Worm (Caenorhabditis elegans): ENCODE data around the gene Y111B2A.2.

DNA sequence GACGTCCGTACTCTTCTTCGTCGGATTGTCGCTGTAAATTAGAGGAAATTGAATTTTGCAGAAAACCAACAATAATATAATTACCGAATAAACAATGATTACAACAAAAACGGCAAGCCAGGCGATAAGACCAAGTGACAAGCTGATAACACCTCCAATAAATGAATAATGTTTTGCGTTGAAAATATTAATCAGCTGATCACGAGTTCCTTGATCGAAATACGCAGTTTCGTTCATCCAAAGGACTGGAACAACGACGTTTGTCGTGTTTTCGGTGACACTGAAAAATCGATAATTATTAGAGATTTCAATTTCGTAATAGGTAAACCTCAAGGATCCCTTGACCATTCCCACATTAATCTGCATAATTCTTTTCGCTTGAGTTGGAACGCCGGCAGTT, 42.1 kb upstream of the Y111B2A.2 start:
- TF ChIP-seq dao-5 (tag; optimal IDR thresholded peaks at IDR 0.05) = no peak
- no peak for TF ChIP-seq W03F9.2 (tag; optimal IDR thresholded peaks at IDR 0.05)
- TF ChIP-seq him-1 (tag; optimal IDR thresholded peaks at IDR 0.05) = no peak

Measured in whole organism, L4/young adult.